Worm (Caenorhabditis elegans) whole organism, early embryonic: ENCODE data around the gene mif-4.

Experiments used
- B0310.2 ChIP-seq: sonication (generic microtip); optimal IDR thresholded peaks from 2 replicates; lab custom pipeline; 2016; ENCODE audit warnings: mild to moderate bottlenecking, missing genetic modification characterization, missing compliant biosample characterization
- ama-1 ChIP-seq: fragments of 150-350 bp; optimal IDR thresholded peaks from 2 replicates; lab custom pipeline; 2014
- ceh-13 ChIP-seq: fragments of 200-800 bp; sonication (Bioruptor generic); optimal IDR thresholded peaks from 2 replicates; lab custom pipeline; 2018; ENCODE audit warnings: mild to moderate bottlenecking, missing genetic modification characterization, missing compliant biosample characterization
- ceh-36 ChIP-seq: sonication (generic microtip); optimal IDR thresholded peaks from 2 replicates; lab custom pipeline; 2016; ENCODE audit warnings: missing genetic modification characterization, inconsistent platforms, missing compliant biosample characterization
- flt-1 ChIP-seq: fragments of 200-800 bp; sonication (Bioruptor generic); IDR thresholded peaks from 2 replicates; pipeline ENCODE4 v1.3.6; 2022; ENCODE audit warnings: missing genetic modification characterization, missing compliant biosample characterization
- pes-1 ChIP-seq: fragments of 200-800 bp; sonication (Bioruptor generic); IDR thresholded peaks from 2 replicates; pipeline ENCODE4 v1.3.6; 2022; ENCODE audit warnings: missing genetic modification reagents, missing genetic modification characterization, missing compliant biosample characterization
- scrt-1 ChIP-seq: fragments of 200-800 bp; sonication (Bioruptor generic); IDR thresholded peaks from 2 replicates; pipeline ENCODE4 v1.3.6; 2022; ENCODE audit warnings: missing genetic modification characterization, missing compliant biosample characterization
- tbx-37 ChIP-seq: fragments of 200-800 bp; sonication (Bioruptor generic); conservative IDR thresholded peaks from 2 replicates; pipeline ENCODE4 v1.3.6; 2022; ENCODE audit warnings: missing genetic modification reagents, missing genetic modification characterization, missing compliant biosample characterization

DNA sequence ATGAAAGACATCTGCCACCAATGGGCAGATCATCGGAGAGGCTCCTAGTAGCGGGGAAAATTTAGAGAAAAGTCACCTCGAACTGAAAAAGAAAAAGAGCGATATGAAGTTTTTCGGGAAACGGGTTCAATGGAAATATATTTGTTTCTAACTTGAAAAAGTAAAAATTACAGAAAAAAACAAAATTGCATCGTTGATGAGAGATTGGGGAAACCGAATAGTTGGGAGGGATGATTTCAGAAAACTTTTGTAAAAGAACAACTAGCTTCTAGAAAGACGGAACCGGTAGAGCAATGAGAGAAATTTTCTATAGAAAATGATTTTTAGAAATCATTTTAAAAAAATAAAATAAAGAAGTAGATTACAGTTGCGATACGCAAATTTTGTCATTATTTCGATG lies 42.6 kb upstream of the mif-4 start:
- TF ChIP-seq flt-1 (GFP tag; lab: Robert Waterston, UW) (no peak), B0310.2 (tag; lab: Kevin White, UChicago) (no peak), scrt-1 (GFP tag; lab: Robert Waterston, UW) (no peak), ceh-13 (no peak), tbx-37 (no peak), pes-1 (GFP tag; lab: Robert Waterston, UW) (no peak), ama-1 (lab: Kevin White, UChicago) (no peak), ceh-36 (tag; lab: Kevin White, UChicago) (no peak)
